Worm (Caenorhabditis elegans) whole organism, early embryonic: Measurements from ENCODE around the gene Y49E10.18.

ENCODE experiments used
- B0310.2 ChIP-seq: sonication (generic microtip); optimal IDR thresholded peaks from 2 replicates; lab custom pipeline; 2016; ENCODE audit warnings: mild to moderate bottlenecking, missing genetic modification characterization, missing compliant biosample characterization
- F13C5.2 ChIP-seq: sonication (generic microtip); optimal IDR thresholded peaks from 2 replicates; lab custom pipeline; 2017; ENCODE audit warnings: mild to moderate bottlenecking, missing genetic modification characterization, inconsistent platforms, missing compliant biosample characterization
- aly-1 ChIP-seq: sonication (generic microtip); optimal IDR thresholded peaks from 2 replicates; lab custom pipeline; 2016; ENCODE audit warnings: missing genetic modification characterization, missing compliant biosample characterization
- ama-1 ChIP-seq: fragments of 150-350 bp; optimal IDR thresholded peaks from 2 replicates; lab custom pipeline; 2014
- ceh-13 ChIP-seq: fragments of 200-800 bp; sonication (Bioruptor generic); optimal IDR thresholded peaks from 2 replicates; lab custom pipeline; 2018; ENCODE audit warnings: mild to moderate bottlenecking, missing genetic modification characterization, missing compliant biosample characterization
- ceh-36 ChIP-seq: sonication (generic microtip); optimal IDR thresholded peaks from 2 replicates; lab custom pipeline; 2016; ENCODE audit warnings: missing genetic modification characterization, inconsistent platforms, missing compliant biosample characterization
- ets-7 ChIP-seq: sonication (generic microtip); optimal IDR thresholded peaks from 2 replicates; lab custom pipeline; 2016; ENCODE audit warnings: missing genotype, missing genetic modification characterization, missing compliant biosample characterization
- flt-1 ChIP-seq: fragments of 200-800 bp; sonication (Bioruptor generic); IDR thresholded peaks from 2 replicates; pipeline ENCODE4 v1.3.6; 2022; ENCODE audit warnings: missing genetic modification characterization, missing compliant biosample characterization
- hmbx-1 ChIP-seq: sonication (generic microtip); optimal IDR thresholded peaks from 2 replicates; lab custom pipeline; 2016; ENCODE audit warnings: mild to moderate bottlenecking, missing genetic modification characterization, missing compliant biosample characterization
- hmg-4 ChIP-seq: fragments of 200-800 bp; sonication (Bioruptor generic); optimal IDR thresholded peaks from 2 replicates; lab custom pipeline; 2018; ENCODE audit warnings: mild to moderate bottlenecking, missing genetic modification characterization, missing compliant biosample characterization
- hnd-1 ChIP-seq: sonication (generic microtip); optimal IDR thresholded peaks from 2 replicates; lab custom pipeline; 2016; ENCODE audit warnings: missing genetic modification characterization, missing compliant biosample characterization
- pes-1 ChIP-seq: fragments of 200-800 bp; sonication (Bioruptor generic); IDR thresholded peaks from 2 replicates; pipeline ENCODE4 v1.3.6; 2022; ENCODE audit warnings: missing genetic modification reagents, missing genetic modification characterization, missing compliant biosample characterization
- scrt-1 ChIP-seq: fragments of 200-800 bp; sonication (Bioruptor generic); IDR thresholded peaks from 2 replicates; pipeline ENCODE4 v1.3.6; 2022; ENCODE audit warnings: missing genetic modification characterization, missing compliant biosample characterization
- sea-1 ChIP-seq: fragments of 200-800 bp; sonication (Bioruptor generic); conservative IDR thresholded peaks from 2 replicates; pipeline ENCODE4 v1.3.6; 2022; ENCODE audit warnings: missing genetic modification characterization, missing compliant biosample characterization
- tbx-11 ChIP-seq: fragments of 200-800 bp; sonication (Bioruptor generic); IDR thresholded peaks from 2 replicates; pipeline ENCODE4 v1.3.6; 2022; ENCODE audit warnings: missing genetic modification characterization, missing compliant biosample characterization
- tbx-37 ChIP-seq: fragments of 200-800 bp; sonication (Bioruptor generic); conservative IDR thresholded peaks from 2 replicates; pipeline ENCODE4 v1.3.6; 2022; ENCODE audit warnings: missing genetic modification reagents, missing genetic modification characterization, missing compliant biosample characterization
- tra-4 ChIP-seq: sonication (generic microtip); optimal IDR thresholded peaks from 2 replicates; lab custom pipeline; 2017; ENCODE audit warnings: missing genetic modification characterization, missing compliant biosample characterization

Y49E10.18 gene

ce11 chrIII:12421708-12422107, 24.2 kb downstream of the Y49E10.18 start, which contains the start of gene tat-1:
Gene tat-1, minus strand, starts transcription at chrIII:12421718.
- TF ChIP-seq ceh-36 (tag; lab: Kevin White, UChicago), result no peak
- no peak for TF ChIP-seq scrt-1 (GFP tag; lab: Robert Waterston, UW)
- no peak for TF ChIP-seq ama-1 (lab: Kevin White, UChicago)
- no peak for TF ChIP-seq ceh-13 (GFP tag; lab: Kevin White, UChicago)
- no peak for TF ChIP-seq ets-7 (tag; lab: Kevin White, UChicago)
- no peak for TF ChIP-seq hmg-4 (GFP tag; lab: Kevin White, UChicago)
- no peak for TF ChIP-seq pes-1 (GFP tag; lab: Robert Waterston, UW)
- no peak for TF ChIP-seq B0310.2 (tag; lab: Kevin White, UChicago)
- TF ChIP-seq hmbx-1 (tag; lab: Kevin White, UChicago), result no peak

- TF ChIP-seq flt-1 (no peak), tbx-11 (GFP tag; lab: Robert Waterston, UW) (no peak), pes-1 (GFP tag; lab: Robert Waterston, UW) (no peak), ceh-13 (GFP tag; lab: Kevin White, UChicago) (no peak), aly-1 (no peak), ceh-36 (tag; lab: Kevin White, UChicago) (no peak), hnd-1 (tag; lab: Kevin White, UChicago) (no peak), F13C5.2 (tag; lab: Kevin White, UChicago) (no peak), sea-1 (GFP tag; lab: Robert Waterston, UW) (no peak), B0310.2 (tag; lab: Kevin White, UChicago) (no peak), hmbx-1 (tag; lab: Kevin White, UChicago) (no peak), tbx-37 (GFP tag; lab: Robert Waterston, UW) (no peak), scrt-1 (GFP tag; lab: Robert Waterston, UW) (no peak), tra-4 (tag; lab: Kevin White, UChicago) (no peak), ets-7 (tag; lab: Kevin White, UChicago) (no peak), hmg-4 (GFP tag; lab: Kevin White, UChicago) (no peak), ama-1 (lab: Kevin White, UChicago) (no peak)
Observed at ce11 chrIII:12420256-12420655, 25.6 kb downstream of the Y49E10.18 start.

ce11 chrIII:12414533-12414932, 31.4 kb downstream of the Y49E10.18 start:
- no peak for TF ChIP-seq ceh-13 (GFP tag; lab: Kevin White, UChicago)
- no peak for TF ChIP-seq ceh-36 (tag; lab: Kevin White, UChicago)
- TF ChIP-seq scrt-1 (GFP tag; lab: Robert Waterston, UW), result no peak
- TF ChIP-seq tbx-37 (GFP tag; lab: Robert Waterston, UW), result no peak
- TF ChIP-seq B0310.2 (tag; lab: Kevin White, UChicago), result no peak
- no peak for TF ChIP-seq F13C5.2 (tag; lab: Kevin White, UChicago)
- no peak for TF ChIP-seq hmg-4 (GFP tag; lab: Kevin White, UChicago)
- TF ChIP-seq hnd-1 (tag; lab: Kevin White, UChicago), result no peak
- TF ChIP-seq tbx-11 (GFP tag; lab: Robert Waterston, UW), result no peak

DNA sequence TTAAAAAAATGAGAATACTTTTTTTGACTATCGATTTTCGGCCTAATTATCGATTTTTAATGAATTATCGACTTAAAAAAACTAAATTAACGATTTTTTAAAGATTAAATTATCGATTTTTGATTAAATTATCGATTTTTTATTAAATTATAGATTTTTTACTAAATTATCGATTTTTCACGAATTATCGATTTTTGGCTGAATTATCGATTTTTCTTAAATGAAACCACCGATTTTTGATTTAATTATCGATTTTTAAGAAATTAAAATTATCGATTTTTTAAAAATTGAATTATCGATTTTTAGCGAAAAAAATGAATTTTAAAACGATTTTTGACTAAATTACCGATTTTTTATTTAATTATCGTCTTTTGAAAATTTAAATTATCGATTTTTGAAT, 34.2 kb downstream of the Y49E10.18 start:
- no peak for TF ChIP-seq F13C5.2 (tag; lab: Kevin White, UChicago)
- no peak for TF ChIP-seq ceh-13 (GFP tag; lab: Kevin White, UChicago)
- TF ChIP-seq flt-1, result no peak
- no peak for TF ChIP-seq tbx-11 (GFP tag; lab: Robert Waterston, UW)
- TF ChIP-seq aly-1, result no peak
- TF ChIP-seq pes-1 (GFP tag; lab: Robert Waterston, UW), result no peak
- no peak for TF ChIP-seq B0310.2 (tag; lab: Kevin White, UChicago)
- TF ChIP-seq tra-4 (tag; lab: Kevin White, UChicago), result no peak
- no peak for TF ChIP-seq scrt-1 (GFP tag; lab: Robert Waterston, UW)
- no peak for TF ChIP-seq sea-1 (GFP tag; lab: Robert Waterston, UW)

DNA sequence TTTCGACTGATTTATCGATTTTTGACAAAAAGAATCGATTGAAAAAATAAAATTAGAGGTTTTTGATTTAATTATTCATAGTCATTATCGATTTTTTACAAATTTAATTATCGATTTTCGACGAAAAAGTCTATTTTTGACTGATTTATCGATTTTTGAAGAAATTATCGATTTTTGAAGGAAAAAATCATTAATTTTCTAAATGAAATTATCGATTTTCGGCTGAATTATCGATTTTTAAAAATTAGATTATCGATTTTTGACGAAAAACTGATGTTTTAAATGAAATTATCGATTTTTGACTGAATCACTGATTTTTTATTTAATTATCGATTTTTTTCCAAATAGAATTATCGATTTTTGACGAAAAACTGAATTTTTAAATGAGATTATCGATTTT, 34.8 kb downstream of the Y49E10.18 start:
- TF ChIP-seq hnd-1 (tag; lab: Kevin White, UChicago), result no peak
- TF ChIP-seq ceh-36 (tag; lab: Kevin White, UChicago), result no peak
- TF ChIP-seq aly-1, result no peak
- no peak for TF ChIP-seq scrt-1 (GFP tag; lab: Robert Waterston, UW)
- TF ChIP-seq ceh-13 (GFP tag; lab: Kevin White, UChicago), result no peak
- TF ChIP-seq flt-1, result no peak
- TF ChIP-seq tra-4 (tag; lab: Kevin White, UChicago), result no peak
- TF ChIP-seq tbx-11 (GFP tag; lab: Robert Waterston, UW), result no peak
- TF ChIP-seq B0310.2 (tag; lab: Kevin White, UChicago), result no peak
- TF ChIP-seq pes-1 (GFP tag; lab: Robert Waterston, UW), result no peak
- TF ChIP-seq sea-1 (GFP tag; lab: Robert Waterston, UW), result no peak
- no peak for TF ChIP-seq ets-7 (tag; lab: Kevin White, UChicago)
- TF ChIP-seq ama-1 (lab: Kevin White, UChicago), result no peak
- no peak for TF ChIP-seq hmbx-1 (tag; lab: Kevin White, UChicago)

DNA sequence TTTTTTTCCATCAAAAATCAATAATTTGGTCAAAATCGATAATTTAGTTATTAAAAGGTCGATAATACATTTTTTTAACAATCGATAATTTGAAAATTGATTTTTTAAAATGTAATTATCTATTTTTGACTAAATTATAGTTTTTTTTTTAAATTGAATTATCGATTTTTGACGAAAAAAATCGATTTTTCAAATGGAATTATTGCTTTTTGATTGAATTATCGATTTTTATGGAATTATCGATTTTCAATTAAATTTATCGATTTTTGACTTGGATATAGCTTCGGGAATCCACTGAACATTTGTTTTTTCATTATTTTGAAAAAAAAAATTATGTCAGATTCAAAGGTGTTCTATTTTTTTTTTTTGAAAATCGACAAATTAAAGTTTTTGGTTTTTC, 35.6 kb downstream of the Y49E10.18 start:
- TF ChIP-seq scrt-1 (GFP tag; lab: Robert Waterston, UW) (no peak), B0310.2 (tag; lab: Kevin White, UChicago) (no peak), F13C5.2 (tag; lab: Kevin White, UChicago) (no peak), tbx-11 (GFP tag; lab: Robert Waterston, UW) (no peak), hnd-1 (tag; lab: Kevin White, UChicago) (no peak), hmbx-1 (tag; lab: Kevin White, UChicago) (no peak), ceh-36 (tag; lab: Kevin White, UChicago) (no peak)

DNA sequence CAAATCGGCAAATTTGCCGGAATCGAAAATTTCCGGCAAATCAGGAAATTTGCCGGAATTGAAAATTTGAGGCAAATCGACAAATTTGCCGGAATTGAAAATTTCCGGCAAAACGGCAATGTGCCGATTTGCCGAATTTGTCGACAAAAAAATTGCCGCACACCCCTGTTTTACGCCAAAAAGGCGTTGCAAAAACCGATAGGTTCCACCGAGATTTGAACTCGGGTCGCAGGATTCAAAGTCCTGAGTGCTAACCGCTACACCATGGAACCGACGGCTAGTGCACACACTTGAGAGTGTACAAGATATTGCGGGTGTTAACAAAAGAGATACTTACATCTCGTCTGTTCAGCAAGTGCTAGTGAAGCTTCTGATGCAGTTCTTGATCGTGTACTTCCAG, 46.2 kb downstream of the Y49E10.18 start:
- peak; percentile 54 for TF ChIP-seq ceh-36 (tag; lab: Kevin White, UChicago)
- TF ChIP-seq hnd-1 (tag; lab: Kevin White, UChicago), result peak; percentile 6
- peak; percentile 75 for TF ChIP-seq flt-1
- TF ChIP-seq hmg-4 (GFP tag; lab: Kevin White, UChicago), result peak; percentile 8
- TF ChIP-seq ama-1 (lab: Kevin White, UChicago), result no peak
- TF ChIP-seq aly-1, result peak; percentile 68
- TF ChIP-seq B0310.2 (tag; lab: Kevin White, UChicago), result peak; percentile 22
- TF ChIP-seq tra-4 (tag; lab: Kevin White, UChicago), result no peak
- no peak for TF ChIP-seq sea-1 (GFP tag; lab: Robert Waterston, UW)
- peak; percentile 56; the same call in 1 of the 2 replicates for TF ChIP-seq tbx-11 (GFP tag; lab: Robert Waterston, UW)
- TF ChIP-seq ets-7 (tag; lab: Kevin White, UChicago), result no peak
- TF ChIP-seq hmbx-1 (tag; lab: Kevin White, UChicago), result peak; percentile 15
- TF ChIP-seq scrt-1 (GFP tag; lab: Robert Waterston, UW), result peak; percentile 77
- peak; percentile 48; the same call in 1 of the 2 replicates for TF ChIP-seq tbx-37 (GFP tag; lab: Robert Waterston, UW)
- TF ChIP-seq pes-1 (GFP tag; lab: Robert Waterston, UW), result peak; percentile 81
- peak; percentile 40 for TF ChIP-seq F13C5.2 (tag; lab: Kevin White, UChicago)
- TF ChIP-seq ceh-13 (GFP tag; lab: Kevin White, UChicago), result peak; percentile 31
